Worm (Caenorhabditis elegans) whole organism, L4 larva: ENCODE results near the gene H12D21.6.

Experiments used
- ces-1 ChIP-seq: fragments of 150-350 bp; sonication (generic microtip); optimal IDR thresholded peaks from 4 replicates; lab custom pipeline; 2014; ENCODE audit warnings: missing biosample characterization, missing genetic modification reagents, missing genetic modification characterization
- daf-12 ChIP-seq: fragments of 150-350 bp; optimal IDR thresholded peaks from 2 replicates; lab custom pipeline; 2014; ENCODE audit warnings: missing biosample characterization, missing genetic modification reagents, missing genetic modification characterization
- lin-39 ChIP-seq: fragments of 150-350 bp; optimal IDR thresholded peaks from 2 replicates; lab custom pipeline; 2014; ENCODE audit warnings: missing biosample characterization, missing genetic modification reagents, missing genetic modification characterization
- nhr-11 ChIP-seq: fragments of 150-350 bp; optimal IDR thresholded peaks from 2 replicates; lab custom pipeline; 2014; ENCODE audit warnings: missing biosample characterization, missing genetic modification characterization
- nhr-237 ChIP-seq: sonication (generic microtip); optimal IDR thresholded peaks from 2 replicates; lab custom pipeline; 2017; ENCODE audit warnings: missing biosample characterization, missing genetic modification characterization
- zag-1 ChIP-seq: fragments of 150-350 bp; optimal IDR thresholded peaks from 2 replicates; lab custom pipeline; 2014; ENCODE audit warnings: missing biosample characterization, missing genetic modification characterization
- ztf-11 ChIP-seq: fragments of 150-350 bp; optimal IDR thresholded peaks from 2 replicates; lab custom pipeline; 2014; ENCODE audit warnings: missing biosample characterization, missing genetic modification characterization

DNA sequence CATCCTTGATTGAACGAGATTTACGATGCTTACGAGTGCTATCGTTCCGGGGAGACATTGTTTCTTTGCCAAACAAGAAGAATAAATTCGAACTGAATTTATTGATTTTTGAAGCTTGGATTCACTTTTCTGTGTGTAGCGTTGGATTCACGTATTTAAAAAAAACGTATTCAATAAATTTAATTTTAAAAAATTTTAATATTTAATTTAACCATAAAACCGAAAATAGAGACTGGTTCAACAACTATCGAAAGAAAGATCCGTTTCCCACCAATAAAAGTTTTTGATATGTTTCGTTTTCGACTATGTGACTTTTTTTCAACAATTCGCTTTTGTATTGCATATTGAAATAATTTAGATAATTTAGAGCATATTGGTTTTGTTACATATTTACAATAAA is 22.3 kb downstream of the H12D21.6 start, which contains the start of gene ZC412.5:
- no peak for TF ChIP-seq nhr-237
- TF ChIP-seq nhr-11: no peak
- TF ChIP-seq lin-39 (tag; lab: Kevin White, UChicago): no peak
- no peak for TF ChIP-seq ztf-11
- no peak for TF ChIP-seq zag-1 (tag; lab: Kevin White, UChicago)
- TF ChIP-seq ces-1 (GFP tag; lab: Kevin White, UChicago): no peak
- no peak for TF ChIP-seq daf-12 (tag; lab: Kevin White, UChicago)
